4 fruit fly cellular contexts compared by ENCODE assay signal in the genomic region with DNA sequence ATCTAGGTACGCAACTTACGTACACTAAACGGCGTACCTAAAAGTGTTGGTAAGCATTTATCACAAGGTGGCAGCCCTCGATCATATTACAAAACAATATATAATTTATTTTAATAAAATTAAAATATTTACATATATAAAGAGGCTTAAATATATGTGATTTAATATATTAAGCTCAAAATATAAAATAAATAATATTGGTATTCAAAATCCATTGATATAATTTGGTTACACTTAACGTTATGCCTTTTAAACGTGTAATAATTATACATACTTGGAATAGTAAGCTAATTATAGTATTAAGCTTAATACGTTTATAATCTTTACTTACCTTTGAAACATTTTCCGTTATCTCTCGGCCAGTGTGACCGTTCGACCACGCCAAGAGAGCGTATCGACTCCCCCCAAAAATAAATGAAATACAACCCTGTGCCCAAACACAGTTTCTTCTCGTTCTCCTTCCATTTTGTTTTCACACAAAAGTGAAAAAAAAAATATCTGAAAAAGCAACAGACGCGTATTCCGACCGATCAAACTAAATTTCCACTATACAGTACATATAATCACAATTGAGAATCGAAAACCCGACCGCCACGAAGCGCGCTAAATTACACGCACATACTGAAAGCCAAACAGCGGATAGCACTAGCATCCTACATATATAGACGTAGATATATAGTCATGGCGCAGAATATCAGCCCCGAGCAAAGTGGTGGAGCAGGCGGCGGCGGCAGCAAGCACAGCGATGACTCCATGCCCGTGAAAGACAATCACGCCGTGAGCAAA.
TF ChIP-seq lines count a peak whose summit lies in the region.

A gene (minus strand): TSS at position 30 of the 786 bp plus-strand sequence.
A gene (plus strand): TSS at position 428 of the 786 bp plus-strand sequence.

TF ChIP-seq in whole organism, adult, 20 proteins besides CTCF, POLR2A, EP300 and RAD21 (continued from another document):
- TF ChIP-seq CG11617 (GFP tag; optimal IDR thresholded peaks at IDR 0.05; lab: Kevin White, UChicago) (peak; percentile 58), Hr96 (GFP tag; optimal IDR thresholded peaks at IDR 0.05; lab: Kevin White, UChicago) (no peak), tj (GFP tag; optimal IDR thresholded peaks at IDR 0.05; lab: Kevin White, UChicago) (peak; percentile 13), cic (GFP tag; optimal IDR thresholded peaks at IDR 0.05; lab: Kevin White, UChicago) (no peak)

TF ChIP-seq in whole organism, embryonic, 481 proteins besides CTCF, POLR2A, EP300 and RAD21 (continued from another document and continues in another):
- TF ChIP-seq ci (GFP tag; IDR thresholded peaks at IDR 0.05; lab: Robert Waterston, UW) (0 out of 3 replicates have a peak, but pooled peaks have one; percentile 6), CG11093 (GFP tag; IDR thresholded peaks at IDR 0.05; lab: Robert Waterston, UW) (no peak), tap (tag; optimal IDR thresholded peaks at IDR 0.05; lab: Kevin White, UChicago) (peak; percentile 4), insv (GFP tag; optimal IDR thresholded peaks at IDR 0.05; lab: Kevin White, UChicago) (peak in 1 of 2 experiments; percentile 39), CG13894 (tag; optimal IDR thresholded peaks at IDR 0.05; lab: Kevin White, UChicago) (peak; percentile 18), CG3847 (GFP tag; IDR thresholded peaks at IDR 0.05; lab: Robert Waterston, UW) (0 out of 2 replicates have a peak, but pooled peaks have one; percentile 33), CG9797 (GFP tag; optimal IDR thresholded peaks at IDR 0.05; lab: Kevin White, UChicago) (peak; percentile 81), sug (tag; optimal IDR thresholded peaks at IDR 0.05; lab: Kevin White, UChicago) (peak; percentile 45), Sox100B (GFP tag; optimal IDR thresholded peaks at IDR 0.05; lab: Kevin White, UChicago) (peak; percentile 68), BEAF-32 (GFP tag; optimal IDR thresholded peaks at IDR 0.05; lab: Kevin White, UChicago) (peak; percentile 50), Vsx1 (GFP tag; optimal IDR thresholded peaks at IDR 0.05; lab: Kevin White, UChicago) (peak; percentile 74), Myb (GFP tag; optimal IDR thresholded peaks at IDR 0.05; lab: Kevin White, UChicago) (peak; percentile 90), Pdp1 (GFP tag; optimal IDR thresholded peaks at IDR 0.05; lab: Kevin White, UChicago) (peak in 1 of 2 experiments; percentile 28), CG14050 (GFP tag; IDR thresholded peaks at IDR 0.05; lab: Robert Waterston, UW) (no peak), CG6689 (GFP tag; IDR thresholded peaks at IDR 0.05; lab: Robert Waterston, UW) (peak; percentile 35; the same call in 1 of the 2 replicates), phol (tag; optimal IDR thresholded peaks at IDR 0.05; lab: Kevin White, UChicago) (peak; percentile 90), Hr3 (GFP tag; optimal IDR thresholded peaks at IDR 0.05; lab: Kevin White, UChicago) (peak; percentile 62), NC2α (GFP tag; optimal IDR thresholded peaks at IDR 0.05; lab: Kevin White, UChicago) (no peak), Dp (GFP tag; optimal IDR thresholded peaks at IDR 0.05; lab: Kevin White, UChicago) (peak; percentile 31), Ada2b (GFP tag; IDR thresholded peaks at IDR 0.05; lab: Robert Waterston, UW) (0 out of 2 replicates have a peak, but pooled peaks have one; percentile 18), Six4 (GFP tag; optimal IDR thresholded peaks at IDR 0.05; lab: Kevin White, UChicago) (peak; percentile 55), CG9727 (GFP tag; optimal IDR thresholded peaks at IDR 0.05; lab: Kevin White, UChicago) (peak; percentile 55), Sry-β (GFP tag; optimal IDR thresholded peaks at IDR 0.05; lab: Kevin White, UChicago) (peak; percentile 42), CG14441 (GFP tag; IDR thresholded peaks at IDR 0.05; lab: Robert Waterston, UW) (0 out of 2 replicates have a peak, but pooled peaks have one; percentile 6), CG17829 (tag; optimal IDR thresholded peaks at IDR 0.05; lab: Kevin White, UChicago) (peak; percentile 70), CG4328 (GFP tag; optimal IDR thresholded peaks at IDR 0.05; lab: Kevin White, UChicago) (peak; percentile 51), CG2889 (GFP tag; IDR thresholded peaks at IDR 0.05; lab: Robert Waterston, UW) (no peak), CG34224 (GFP tag; IDR thresholded peaks at IDR 0.05; lab: Robert Waterston, UW; ENCODE audit: partially characterized antibody) (0 out of 3 replicates have a peak, but pooled peaks have one; percentile 25), knrl (GFP tag; IDR thresholded peaks at IDR 0.05; lab: Robert Waterston, UW; ENCODE audit: partially characterized antibody) (0 out of 3 replicates have a peak, but pooled peaks have one; percentile 23), CG1233 (GFP tag; optimal IDR thresholded peaks at IDR 0.05; lab: Kevin White, UChicago) (no peak), CG12391 (tag; optimal IDR thresholded peaks at IDR 0.05; lab: Kevin White, UChicago) (peak; percentile 77), Bdp1 (GFP tag; optimal IDR thresholded peaks at IDR 0.05; lab: Kevin White, UChicago) (no peak), CG4617 (GFP tag; optimal IDR thresholded peaks at IDR 0.05; lab: Kevin White, UChicago; ENCODE audit: borderline replicate concordance) (peak; percentile 75), YL-1 (GFP tag; optimal IDR thresholded peaks at IDR 0.05; lab: Kevin White, UChicago) (peak; percentile 88), croc (GFP tag; conservative IDR thresholded peaks at IDR 0.05; lab: Robert Waterston, UW) (no peak)

TF ChIP-seq in whole organism, prepupa, 60 proteins besides CTCF, POLR2A, EP300 and RAD21 (continued from another document):
- TF ChIP-seq CG15336 (GFP tag; IDR thresholded peaks at IDR 0.05; lab: Robert Waterston, UW), result 0 out of 2 replicates have a peak, but pooled peaks have one; percentile 35
- peak; percentile 19 for TF ChIP-seq CG34406 (GFP tag; optimal IDR thresholded peaks at IDR 0.05; lab: Kevin White, UChicago)
- peak; percentile 31 for TF ChIP-seq CG31627 (GFP tag; optimal IDR thresholded peaks at IDR 0.05; lab: Kevin White, UChicago)
- TF ChIP-seq CG8319 (GFP tag; optimal IDR thresholded peaks at IDR 0.05; lab: Kevin White, UChicago), result no peak
- no peak for TF ChIP-seq lz (GFP tag; optimal IDR thresholded peaks at IDR 0.05; lab: Kevin White, UChicago)
- TF ChIP-seq Lpt (GFP tag; optimal IDR thresholded peaks at IDR 0.05; lab: Kevin White, UChicago), result no peak
- no peak for TF ChIP-seq CG6808 (GFP tag; optimal IDR thresholded peaks at IDR 0.05; lab: Kevin White, UChicago)
- TF ChIP-seq CG6163 (GFP tag; IDR thresholded peaks at IDR 0.05; lab: Robert Waterston, UW), result 0 out of 3 replicates have a peak, but pooled peaks have one; percentile 18
- TF ChIP-seq CG3919 (GFP tag; optimal IDR thresholded peaks at IDR 0.05; lab: Kevin White, UChicago), result peak; percentile 54
- TF ChIP-seq CG3032 (tag; optimal IDR thresholded peaks at IDR 0.05; lab: Kevin White, UChicago), result peak; percentile 21

TF ChIP-seq in whole organism, wandering third instar larva, 38 proteins besides CTCF, POLR2A, EP300 and RAD21 (continued from another document):
- TF ChIP-seq Jra (GFP tag; optimal IDR thresholded peaks at IDR 0.05; lab: Kevin White, UChicago) (no peak), Dfd (GFP tag; optimal IDR thresholded peaks at IDR 0.05; lab: Kevin White, UChicago) (no peak), dl (GFP tag; optimal IDR thresholded peaks at IDR 0.05; lab: Kevin White, UChicago; ENCODE audit: insufficient read depth in 1 of 2, partially characterized antibody in 2 of 2) (no peak), psq (GFP tag; optimal IDR thresholded peaks at IDR 0.05; lab: Kevin White, UChicago) (peak; percentile 67), pan (optimal IDR thresholded peaks at IDR 0.05; lab: Kevin White, UChicago) (no peak), HLH106 (tag; optimal IDR thresholded peaks at IDR 0.05; lab: Kevin White, UChicago) (peak; percentile 45), jim (GFP tag; optimal IDR thresholded peaks at IDR 0.05; lab: Kevin White, UChicago) (no peak), brk (GFP tag; optimal IDR thresholded peaks at IDR 0.05; lab: Kevin White, UChicago) (no peak), rgr (GFP tag; optimal IDR thresholded peaks at IDR 0.05; lab: Kevin White, UChicago) (peak; percentile 60)
TF ChIP-seq in whole organism, wandering third instar larva: peak in this region for 15.
